Worm (Caenorhabditis elegans): ENCODE measurements around the gene lec-6.

Gene lec-6

ce11 chrIII:599279-599678, 887 bp downstream of the lec-6 start:
- peak; percentile 14 for TF ChIP-seq jun-1 (tag; optimal IDR thresholded peaks at IDR 0.05)
- peak; percentile 12 for TF ChIP-seq pqm-1 (tag; optimal IDR thresholded peaks at IDR 0.05)
- TF ChIP-seq pha-4 (tag; optimal IDR thresholded peaks at IDR 0.05): no peak
- TF ChIP-seq elt-2 (tag; optimal IDR thresholded peaks at IDR 0.05): peak; percentile 46
- TF ChIP-seq nhr-237 (tag; optimal IDR thresholded peaks at IDR 0.05): no peak

DNA sequence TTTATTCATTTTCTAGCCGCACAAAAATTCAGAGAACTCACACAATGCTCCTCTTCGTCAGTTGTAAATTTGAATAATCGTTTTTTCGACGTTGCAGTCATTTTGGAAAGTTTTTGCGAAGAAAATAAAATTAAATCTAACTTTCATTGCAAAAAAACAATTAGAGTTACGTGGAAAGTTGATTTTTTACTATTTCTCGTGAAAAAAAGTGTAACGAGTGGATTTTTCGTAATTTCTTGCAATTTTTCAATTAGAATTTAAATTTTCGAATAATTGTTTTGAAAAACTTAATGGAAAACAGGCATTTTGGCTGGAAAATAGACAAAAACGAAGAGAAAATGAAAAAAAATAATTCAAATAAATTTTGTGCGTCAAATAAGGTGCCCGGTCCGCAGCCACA, 1.5 kb downstream of the lec-6 start, which contains the start of gene Y55B1AR.2:
Gene Y55B1AR.2, minus strand, starts transcription at position 101 of the 400 bp plus-strand sequence.
- TF ChIP-seq mdl-1 (tag; optimal IDR thresholded peaks at IDR 0.05) (no peak), ZK546.5 (tag; optimal IDR thresholded peaks at IDR 0.05) (no peak), jun-1 (tag; optimal IDR thresholded peaks at IDR 0.05) (no peak), unc-62 (GFP tag; optimal IDR thresholded peaks at IDR 0.05) (no peak), snpc-4 (tag; optimal IDR thresholded peaks at IDR 0.05) (no peak), egl-27 (tag; optimal IDR thresholded peaks at IDR 0.05) (no peak), nhr-67 (tag; optimal IDR thresholded peaks at IDR 0.05) (no peak), ceh-28 (tag; optimal IDR thresholded peaks at IDR 0.05) (no peak), zag-1 (tag; optimal IDR thresholded peaks at IDR 0.05) (no peak), nhr-237 (tag; optimal IDR thresholded peaks at IDR 0.05) (no peak), egl-5 (tag; optimal IDR thresholded peaks at IDR 0.05) (no peak), lin-39 (tag; optimal IDR thresholded peaks at IDR 0.05) (no peak), elt-1 (tag; optimal IDR thresholded peaks at IDR 0.05) (no peak), ztf-11 (tag; optimal IDR thresholded peaks at IDR 0.05) (no peak), hmg-11 (tag; optimal IDR thresholded peaks at IDR 0.05) (no peak), pha-4 (tag; optimal IDR thresholded peaks at IDR 0.05) (no peak)

DNA sequence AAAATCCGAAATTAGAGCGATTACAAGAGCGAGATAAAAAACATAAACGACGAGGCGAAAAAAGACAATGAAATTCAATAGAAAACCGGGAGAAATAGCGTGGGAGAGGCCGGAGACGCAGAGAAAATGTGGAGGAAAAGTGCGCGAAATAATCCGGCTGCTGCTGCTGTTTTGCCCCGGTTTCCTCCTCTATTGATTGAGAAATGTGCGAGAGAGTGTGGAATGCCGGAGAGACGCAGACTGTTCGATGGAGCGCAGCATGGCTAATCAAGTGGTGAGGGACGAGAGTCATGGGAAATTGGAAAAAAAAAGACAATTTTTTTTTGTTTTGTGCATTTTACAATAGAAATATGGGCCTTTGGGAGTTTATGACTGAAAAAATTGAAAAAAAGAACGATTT, 2.0 kb downstream of the lec-6 start:
- TF ChIP-seq lin-39 (tag; optimal IDR thresholded peaks at IDR 0.05): peak; percentile 67
- TF ChIP-seq pha-4 (tag; optimal IDR thresholded peaks at IDR 0.05): peak; percentile 58
- no peak for TF ChIP-seq nhr-77 (tag; optimal IDR thresholded peaks at IDR 0.05)
- peak; percentile 81 for TF ChIP-seq fkh-10 (GFP tag; optimal IDR thresholded peaks at IDR 0.05)
- peak; percentile 64 for TF ChIP-seq nhr-23 (tag; optimal IDR thresholded peaks at IDR 0.05)
- TF ChIP-seq hmg-11 (tag; optimal IDR thresholded peaks at IDR 0.05): peak; percentile 96
- TF ChIP-seq snpc-4 (tag; optimal IDR thresholded peaks at IDR 0.05): peak; percentile 24
- TF ChIP-seq pqm-1 (tag; optimal IDR thresholded peaks at IDR 0.05): peak; percentile 15
- TF ChIP-seq lin-15B (tag; optimal IDR thresholded peaks at IDR 0.05): peak; percentile 44
- TF ChIP-seq ceh-28 (tag; optimal IDR thresholded peaks at IDR 0.05): peak; percentile 84
- TF ChIP-seq elt-2 (tag; optimal IDR thresholded peaks at IDR 0.05): no peak
- TF ChIP-seq nfya-1 (tag; optimal IDR thresholded peaks at IDR 0.05; ENCODE audit: insufficient read depth): peak; percentile 69
- peak; percentile 38 for TF ChIP-seq nhr-25 (tag; optimal IDR thresholded peaks at IDR 0.05)
- no peak for TF ChIP-seq ztf-4 (tag; optimal IDR thresholded peaks at IDR 0.05)
- TF ChIP-seq aly-2 (tag; optimal IDR thresholded peaks at IDR 0.05): no peak

- TF ChIP-seq pha-4 (tag; optimal IDR thresholded peaks at IDR 0.05) (no peak), ceh-9 (tag; optimal IDR thresholded peaks at IDR 0.05) (no peak), jun-1 (tag; optimal IDR thresholded peaks at IDR 0.05) (no peak), tbx-2 (tag; optimal IDR thresholded peaks at IDR 0.05) (no peak), pqm-1 (tag; optimal IDR thresholded peaks at IDR 0.05) (no peak), ztf-4 (tag; optimal IDR thresholded peaks at IDR 0.05) (no peak), daf-12 (tag; optimal IDR thresholded peaks at IDR 0.05) (no peak), nhr-76 (tag; optimal IDR thresholded peaks at IDR 0.05) (no peak), ZK546.5 (tag; optimal IDR thresholded peaks at IDR 0.05) (no peak), nhr-43 (tag; optimal IDR thresholded peaks at IDR 0.05; ENCODE audit: poor library complexity, severe bottlenecking) (no peak), mdl-1 (tag; optimal IDR thresholded peaks at IDR 0.05) (no peak)
Observed at ce11 chrIII:595449-595848, 4.7 kb downstream of the lec-6 start.

DNA sequence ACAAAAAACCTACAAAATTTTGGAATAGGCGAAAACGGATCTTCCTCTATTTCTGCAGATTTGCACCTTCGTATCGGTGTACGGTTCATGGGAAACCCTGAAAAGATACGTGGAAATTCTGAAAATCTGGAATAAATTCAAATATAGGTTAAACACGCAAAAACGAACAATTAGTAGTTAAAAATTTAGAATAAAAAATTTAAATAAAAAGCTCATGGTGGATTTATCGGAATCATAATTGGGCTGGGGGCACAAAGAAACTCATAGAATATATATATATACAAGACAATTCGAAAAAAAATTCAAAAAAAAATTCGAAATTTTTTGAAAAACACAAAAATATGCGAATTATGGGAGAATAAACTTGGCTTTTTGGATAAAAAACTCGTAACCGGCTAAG, 13.2 kb downstream of the lec-6 start, which contains the start of gene helq-1:
Gene helq-1, minus strand, starts transcription at position 101 of the 400 bp plus-strand sequence.
- TF ChIP-seq ceh-28 (tag; optimal IDR thresholded peaks at IDR 0.05) (no peak), nhr-12 (tag; optimal IDR thresholded peaks at IDR 0.05) (no peak), jun-1 (tag; optimal IDR thresholded peaks at IDR 0.05) (no peak), mml-1 (tag; optimal IDR thresholded peaks at IDR 0.05) (no peak), lsy-12 (tag; optimal IDR thresholded peaks at IDR 0.05) (no peak), nhr-28 (tag; optimal IDR thresholded peaks at IDR 0.05) (no peak), eor-1 (tag; optimal IDR thresholded peaks at IDR 0.05) (no peak), lin-15B (tag; optimal IDR thresholded peaks at IDR 0.05) (no peak), ZK546.5 (tag; optimal IDR thresholded peaks at IDR 0.05) (no peak), elt-3 (tag; optimal IDR thresholded peaks at IDR 0.05) (no peak)

Measured in whole organism, L3 larva.